Worm (Caenorhabditis elegans) whole organism, young adult: Measurements from ENCODE around the gene F54B11.11.

ENCODE experiments used
- F37B4.10 ChIP-seq: fragments of 200-800 bp; sonication (Bioruptor generic); IDR thresholded peaks from 2 replicates; pipeline ENCODE4 v1.3.6; 2022; ENCODE audit warnings: missing genetic modification characterization, missing compliant biosample characterization
- K11D2.4 ChIP-seq: fragments of 200-800 bp; sonication (Bioruptor generic); IDR thresholded peaks from 2 replicates; pipeline ENCODE4 v1.3.6; 2022; ENCODE audit warnings: missing genetic modification reagents, missing genetic modification characterization, missing compliant biosample characterization
- Y79H2A.3 ChIP-seq: fragments of 200-800 bp; sonication (Bioruptor generic); conservative IDR thresholded peaks from 2 replicates; pipeline ENCODE4 v1.3.6; 2022; ENCODE audit warnings: missing genetic modification reagents, missing genetic modification characterization, missing compliant biosample characterization
- Y95B8A.8 ChIP-seq: fragments of 200-800 bp; sonication (Bioruptor generic); IDR thresholded peaks from 2 replicates; pipeline ENCODE4 v1.3.6; 2022; ENCODE audit warnings: missing genetic modification reagents, missing genetic modification characterization, missing compliant biosample characterization
- aptf-2 ChIP-seq: fragments of 200-800 bp; sonication (Bioruptor generic); conservative IDR thresholded peaks from 2 replicates; pipeline ENCODE4 v1.3.6; 2022; ENCODE audit warnings: missing genetic modification reagents, missing genetic modification characterization, missing compliant biosample characterization
- aptf-3 ChIP-seq: fragments of 200-800 bp; sonication (Bioruptor generic); IDR thresholded peaks from 2 replicates; pipeline ENCODE4 v1.3.6; 2022; ENCODE audit warnings: missing genetic modification characterization, missing compliant biosample characterization
- attf-6 ChIP-seq: fragments of 200-800 bp; sonication (Bioruptor generic); IDR thresholded peaks from 2 replicates; pipeline ENCODE4 v1.3.6; 2022; ENCODE audit warnings: missing genetic modification reagents, missing genetic modification characterization, missing compliant biosample characterization
- bed-1 ChIP-seq: fragments of 200-800 bp; sonication (Bioruptor generic); IDR thresholded peaks from 2 replicates; pipeline ENCODE4 v1.3.6; 2022; ENCODE audit warnings: missing genetic modification reagents, missing genetic modification characterization, missing compliant biosample characterization
- ccch-3 ChIP-seq: fragments of 200-800 bp; sonication (Bioruptor generic); optimal IDR thresholded peaks from 2 replicates; lab custom pipeline; 2018; ENCODE audit warnings: mild to moderate bottlenecking, missing genetic modification characterization, missing compliant biosample characterization
- cebp-1 ChIP-seq, 2 experiments: fragments of 200-800 bp in 1 of 2; sonication (Bioruptor generic) in 1 of 2; sonication (generic microtip) in 1 of 2; IDR thresholded peaks in 1 of 2; optimal IDR thresholded peaks in 1 of 2; 2 replicates each; pipeline versions ENCODE4 v1.3.6 to Lab custom; 2017 to 2022; ENCODE audit warnings: missing compliant biosample characterization in 2 of 2, missing genetic modification characterization in 2 of 2, mild to moderate bottlenecking in 1 of 2, missing genetic modification reagents in 1 of 2, moderate library complexity in 1 of 2
- cebp-2 ChIP-seq: fragments of 200-800 bp; sonication (Bioruptor generic); IDR thresholded peaks from 2 replicates; pipeline ENCODE4 v1.3.6; 2022; ENCODE audit warnings: missing genetic modification characterization, missing compliant biosample characterization
- ceh-40 ChIP-seq: fragments of 200-800 bp; sonication (Bioruptor generic); IDR thresholded peaks from 2 replicates; pipeline ENCODE4 v1.3.6; 2022; ENCODE audit warnings: missing genetic modification characterization, missing compliant biosample characterization
- ceh-58 ChIP-seq: fragments of 200-800 bp; sonication (Bioruptor generic); IDR thresholded peaks from 2 replicates; pipeline ENCODE4 v1.3.6; 2022; ENCODE audit warnings: missing genetic modification characterization, missing compliant biosample characterization
- ceh-79 ChIP-seq: sonication (generic microtip); optimal IDR thresholded peaks from 2 replicates; lab custom pipeline; 2017; ENCODE audit warnings: mild to moderate bottlenecking, missing genetic modification characterization, missing compliant biosample characterization
- ceh-91 ChIP-seq: fragments of 200-800 bp; sonication (Bioruptor generic); IDR thresholded peaks from 2 replicates; pipeline ENCODE4 v1.3.6; 2022; ENCODE audit warnings: missing genetic modification reagents, missing genetic modification characterization, missing compliant biosample characterization
- egl-18 ChIP-seq: fragments of 200-800 bp; sonication (Bioruptor generic); IDR thresholded peaks from 2 replicates; pipeline ENCODE4 v1.3.6; 2022; ENCODE audit warnings: missing genetic modification reagents, missing genetic modification characterization, missing compliant biosample characterization
- egrh-3 ChIP-seq: fragments of 200-800 bp; sonication (Bioruptor generic); IDR thresholded peaks from 2 replicates; pipeline ENCODE4 v1.3.6; 2022; ENCODE audit warnings: missing genetic modification reagents, missing genetic modification characterization, missing compliant biosample characterization
- fkh-3 ChIP-seq: sonication (generic microtip); optimal IDR thresholded peaks from 2 replicates; lab custom pipeline; 2016; ENCODE audit warnings: mild to moderate bottlenecking, missing genetic modification characterization, missing compliant biosample characterization
- hlh-12 ChIP-seq: sonication (generic microtip); optimal IDR thresholded peaks from 2 replicates; lab custom pipeline; 2016; ENCODE audit warnings: missing genetic modification characterization, missing compliant biosample characterization
- lag-1 ChIP-seq: fragments of 200-800 bp; sonication (Bioruptor generic); IDR thresholded peaks from 2 replicates; pipeline ENCODE4 v1.3.6; 2022; ENCODE audit warnings: missing genetic modification reagents, missing genetic modification characterization, missing compliant biosample characterization
- let-526 ChIP-seq: fragments of 200-800 bp; sonication (Bioruptor generic); IDR thresholded peaks from 2 replicates; pipeline ENCODE4 v1.3.6; 2022; ENCODE audit warnings: missing genetic modification reagents, missing genetic modification characterization, missing compliant biosample characterization
- lin-54 ChIP-seq: fragments of 200-800 bp; sonication (Bioruptor generic); optimal IDR thresholded peaks from 2 replicates; lab custom pipeline; 2018; ENCODE audit warnings: mild to moderate bottlenecking, missing genetic modification characterization, missing compliant biosample characterization
- madf-3 ChIP-seq: fragments of 200-800 bp; sonication (Bioruptor generic); IDR thresholded peaks from 2 replicates; pipeline ENCODE4 v1.3.6; 2022; ENCODE audit warnings: missing genetic modification reagents, missing genetic modification characterization, missing compliant biosample characterization
- madf-6 ChIP-seq: fragments of 200-800 bp; sonication (Bioruptor generic); IDR thresholded peaks from 2 replicates; pipeline ENCODE4 v1.3.6; 2022; ENCODE audit warnings: missing genetic modification reagents, missing genetic modification characterization, missing compliant biosample characterization
- mel-28 ChIP-seq: sonication (generic microtip); optimal IDR thresholded peaks from 2 replicates; lab custom pipeline; 2016; ENCODE audit warnings: borderline replicate concordance, mild to moderate bottlenecking, missing genetic modification characterization, missing compliant biosample characterization
- mes-4 ChIP-seq: sonication (generic microtip); optimal IDR thresholded peaks from 2 replicates; lab custom pipeline; 2016; ENCODE audit warnings: missing genotype, missing genetic modification characterization, missing compliant biosample characterization
- nhr-120 ChIP-seq: fragments of 200-800 bp; sonication (Bioruptor generic); IDR thresholded peaks from 2 replicates; pipeline ENCODE4 v1.3.6; 2022; ENCODE audit warnings: missing genetic modification characterization, missing compliant biosample characterization
- nhr-179 ChIP-seq: sonication (generic microtip); optimal IDR thresholded peaks from 2 replicates; lab custom pipeline; 2016; ENCODE audit warnings: mild to moderate bottlenecking, missing genetic modification characterization, missing compliant biosample characterization
- nhr-27 ChIP-seq: fragments of 200-800 bp; sonication (Bioruptor generic); optimal IDR thresholded peaks from 2 replicates; lab custom pipeline; 2018; ENCODE audit warnings: mild to moderate bottlenecking, missing genetic modification characterization, moderate library complexity, missing compliant biosample characterization
- pha-4 ChIP-seq: fragments of 150-350 bp; sonication (generic microtip); optimal IDR thresholded peaks from 2 replicates; lab custom pipeline; 2014; ENCODE audit warnings: missing biosample characterization, missing genetic modification reagents, missing genetic modification characterization
- sea-2 ChIP-seq: fragments of 200-800 bp; sonication (Bioruptor generic); IDR thresholded peaks from 2 replicates; pipeline ENCODE4 v1.3.6; 2022; ENCODE audit warnings: missing genetic modification characterization, missing compliant biosample characterization
- snpc-1.1 ChIP-seq: sonication (generic microtip); optimal IDR thresholded peaks from 2 replicates; lab custom pipeline; 2017; ENCODE audit warnings: missing genetic modification characterization, mild to moderate bottlenecking, missing compliant biosample characterization, antibody characterized with exemption, moderate library complexity, missing genotype, missing genetic modification reagents; ENCODE audit not compliant: insufficient read depth
- snpc-1.3 ChIP-seq: sonication (generic microtip); optimal IDR thresholded peaks from 2 replicates; lab custom pipeline; 2017; ENCODE audit warnings: missing genetic modification characterization, mild to moderate bottlenecking, missing compliant biosample characterization, antibody characterized with exemption, moderate library complexity, missing genotype, missing genetic modification reagents; ENCODE audit not compliant: insufficient read depth
- tbx-9 ChIP-seq: sonication (generic microtip); optimal IDR thresholded peaks from 2 replicates; lab custom pipeline; 2016; ENCODE audit warnings: borderline replicate concordance, missing genetic modification characterization, inconsistent platforms, missing compliant biosample characterization
- tlf-1 ChIP-seq: fragments of 200-800 bp; sonication (Bioruptor generic); optimal IDR thresholded peaks from 2 replicates; lab custom pipeline; 2018; ENCODE audit warnings: mild to moderate bottlenecking, missing genetic modification characterization, missing compliant biosample characterization
- unc-62 ChIP-seq: fragments of 150-350 bp; optimal IDR thresholded peaks from 2 replicates; lab custom pipeline; 2014; ENCODE audit warnings: missing biosample characterization, missing genetic modification reagents, missing genetic modification characterization
- zfh-2 ChIP-seq: fragments of 200-800 bp; sonication (Bioruptor generic); conservative IDR thresholded peaks from 2 replicates; pipeline ENCODE4 v1.3.6; 2022; ENCODE audit warnings: missing genetic modification reagents, missing genetic modification characterization, missing compliant biosample characterization
- ztf-18 ChIP-seq: sonication (generic microtip); optimal IDR thresholded peaks from 2 replicates; lab custom pipeline; 2016; ENCODE audit warnings: missing genotype, mild to moderate bottlenecking, missing genetic modification characterization, missing compliant biosample characterization
- ztf-22 ChIP-seq: fragments of 200-800 bp; sonication (Bioruptor generic); optimal IDR thresholded peaks from 2 replicates; lab custom pipeline; 2018; ENCODE audit warnings: mild to moderate bottlenecking, missing genetic modification characterization, moderate library complexity, missing compliant biosample characterization
- ztf-25 ChIP-seq: fragments of 200-800 bp; sonication (Bioruptor generic); IDR thresholded peaks from 2 replicates; pipeline ENCODE4 v1.3.6; 2022; ENCODE audit warnings: missing genetic modification reagents, missing genetic modification characterization, missing compliant biosample characterization
- ztf-26 ChIP-seq: sonication (generic microtip); optimal IDR thresholded peaks from 2 replicates; lab custom pipeline; 2017; ENCODE audit warnings: missing genetic modification characterization, missing compliant biosample characterization

Gene F54B11.11

DNA sequence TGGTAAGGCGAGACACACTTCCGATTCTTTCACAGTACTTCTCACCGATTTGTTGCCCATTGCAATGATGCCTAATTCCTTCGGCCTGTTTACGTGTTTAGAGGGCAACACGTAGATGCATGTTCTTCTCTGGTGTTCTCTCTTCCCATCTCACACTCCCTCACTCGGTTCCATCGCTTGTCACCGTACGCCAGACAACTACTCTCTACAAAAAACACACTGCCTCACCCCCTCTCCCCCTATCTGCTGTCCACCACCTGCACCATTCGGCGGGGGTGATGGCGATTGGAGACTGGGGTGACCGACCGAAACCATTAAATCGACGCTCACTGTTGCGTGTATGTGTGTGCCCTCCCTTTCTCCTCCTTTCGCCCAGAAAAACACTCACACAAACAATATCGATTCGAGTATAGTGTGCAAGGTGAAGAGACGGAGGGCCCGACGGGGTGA lies 5.3 kb downstream of the F54B11.11 start (continued):
- TF ChIP-seq tbx-9 (tag; lab: Kevin White, UChicago) (no peak), ztf-18 (peak; percentile 10), ceh-40 (GFP tag; lab: Robert Waterston, UW) (no peak), egrh-3 (GFP tag; lab: Robert Waterston, UW) (peak; percentile 59), cebp-2 (GFP tag; lab: Robert Waterston, UW) (no peak), cebp-1 (GFP tag; IDR thresholded peaks at IDR 0.05; lab: Robert Waterston, UW) (no peak), cebp-1 (tag; optimal IDR thresholded peaks at IDR 0.05; lab: Kevin White, UChicago) (no peak)

- TF ChIP-seq zfh-2, result peak; percentile 58; the same call in 1 of the 2 replicates
- TF ChIP-seq aptf-3 (GFP tag; lab: Robert Waterston, UW), result no peak
- TF ChIP-seq lin-54 (GFP tag; lab: Kevin White, UChicago), result peak; percentile 10
- TF ChIP-seq ztf-22, result no peak
- TF ChIP-seq nhr-27 (tag; lab: Kevin White, UChicago), result no peak
Observed at ce11 chrX:13584725-13585371, 6.3 kb downstream of the F54B11.11 start, which contains the start of gene unc-84. unc-84 (plus strand) TSS chrX:13584775.

- TF ChIP-seq tlf-1 (GFP tag; lab: Kevin White, UChicago) (no peak), F37B4.10 (no peak), attf-6 (no peak), snpc-1.3 (tag; lab: Kevin White, UChicago) (no peak), aptf-2 (GFP tag; lab: Robert Waterston, UW) (no peak), ztf-25 (GFP tag; lab: Robert Waterston, UW) (no peak), Y79H2A.3 (GFP tag; lab: Robert Waterston, UW) (no peak), mes-4 (no peak), K11D2.4 (no peak), mel-28 (no peak), madf-3 (GFP tag; lab: Robert Waterston, UW) (no peak), snpc-1.1 (tag; lab: Kevin White, UChicago) (no peak), nhr-120 (GFP tag; lab: Robert Waterston, UW) (no peak), ceh-79 (tag; lab: Kevin White, UChicago) (no peak), sea-2 (GFP tag; lab: Robert Waterston, UW) (no peak), fkh-3 (tag; lab: Kevin White, UChicago) (no peak), unc-62 (GFP tag; lab: Kevin White, UChicago) (no peak)
Observed at ce11 chrX:13589735-13590134, 11.2 kb downstream of the F54B11.11 start, which contains the start of gene col-9. col-9 (plus strand) TSS chrX:13590035.

DNA sequence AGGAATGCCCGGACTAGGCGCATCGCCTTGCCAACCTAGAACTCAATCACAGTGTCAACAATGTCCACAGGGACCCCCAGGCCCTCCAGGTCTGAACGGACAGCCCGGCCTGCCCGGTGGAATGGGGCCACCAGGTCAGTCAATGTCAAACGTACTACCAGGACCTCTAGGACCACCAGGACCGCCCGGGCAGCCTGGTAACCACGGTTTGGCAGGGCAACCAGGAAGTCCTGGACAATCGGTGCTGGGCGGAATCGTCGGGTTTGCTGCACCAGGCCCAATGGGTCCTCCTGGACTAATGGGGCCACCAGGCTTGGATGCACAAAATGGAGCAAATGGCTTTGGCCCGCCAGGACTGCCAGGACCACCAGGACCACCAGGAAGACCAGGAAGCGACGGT lies 12.1 kb downstream of the F54B11.11 start:
- TF ChIP-seq hlh-12 (tag; lab: Kevin White, UChicago), result no peak
- TF ChIP-seq bed-1, result no peak
- TF ChIP-seq pha-4 (tag; lab: Kevin White, UChicago), result no peak
- TF ChIP-seq egl-18 (GFP tag; lab: Robert Waterston, UW), result no peak
- no peak for TF ChIP-seq madf-6 (GFP tag; lab: Robert Waterston, UW)
- TF ChIP-seq lag-1 (GFP tag; lab: Robert Waterston, UW), result no peak
- TF ChIP-seq let-526 (GFP tag; lab: Robert Waterston, UW), result no peak
- TF ChIP-seq zfh-2, result peak; percentile 90
- no peak for TF ChIP-seq ztf-26
- TF ChIP-seq Y95B8A.8 (GFP tag; lab: Robert Waterston, UW), result no peak
- TF ChIP-seq egrh-3 (GFP tag; lab: Robert Waterston, UW), result peak; percentile 51; the same call in 1 of the 2 replicates
- TF ChIP-seq nhr-179 (tag; lab: Kevin White, UChicago), result no peak
- no peak for TF ChIP-seq ceh-58 (GFP tag; lab: Robert Waterston, UW)
- TF ChIP-seq lin-54 (GFP tag; lab: Kevin White, UChicago), result no peak
- TF ChIP-seq ceh-91 (GFP tag; lab: Robert Waterston, UW), result no peak
- no peak for TF ChIP-seq ccch-3 (GFP tag; lab: Kevin White, UChicago)
